Worm (Caenorhabditis elegans): ENCODE data around the gene F57C2.4.
"Not testable (repeated sequence)": the region's sequence is repeated elsewhere in the genome, so short reads cannot be mapped to it uniquely, and the experiment has no call there.

Gene F57C2.4

DNA sequence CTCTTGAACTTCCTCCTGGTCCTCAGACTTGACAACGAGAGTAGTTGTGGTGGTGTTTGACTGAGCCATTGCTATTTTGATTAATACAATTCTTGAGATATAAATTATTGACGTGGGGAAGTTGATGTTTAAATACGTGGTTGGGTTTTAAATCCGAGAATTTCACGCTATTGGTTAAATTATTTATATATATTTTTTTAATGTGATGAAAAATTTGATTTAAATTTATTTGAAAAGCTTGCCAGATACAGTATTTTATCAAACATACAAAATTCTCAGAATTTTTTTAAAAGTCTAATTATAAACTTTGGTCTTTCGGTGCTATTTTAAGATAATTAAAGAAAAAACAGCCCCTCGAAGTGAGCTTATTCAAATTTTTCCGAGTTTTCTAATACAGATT lies 17.6 kb upstream of the F57C2.4 start, which contains the start of the genes K10H10.7 and K10H10.10:
TSS of gene K10H10.7 (minus strand) at position 101 of the 400 bp plus-strand sequence.
TSS of gene K10H10.10 (plus strand) at position 204 of the 400 bp plus-strand sequence.
- no peak for TF ChIP-seq unc-62 (GFP tag; optimal IDR thresholded peaks at IDR 0.05)

DNA sequence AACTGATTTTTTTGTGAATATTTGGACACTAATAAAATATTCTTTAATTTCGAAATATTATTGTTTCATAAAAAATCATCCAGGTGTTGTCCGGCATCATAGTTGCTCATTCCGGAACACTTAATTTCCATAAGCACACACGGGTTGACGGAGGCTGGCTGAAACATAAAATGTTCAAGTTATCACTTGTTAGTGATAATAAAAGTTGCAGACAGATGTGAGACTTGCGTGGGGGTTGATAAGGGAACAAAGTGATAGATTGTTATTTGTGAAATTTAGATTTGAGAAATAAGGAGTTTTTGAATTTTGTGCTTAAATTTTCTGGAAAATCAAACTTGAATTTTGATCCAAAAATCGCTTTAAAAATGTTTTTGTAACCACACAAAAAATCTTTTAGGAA lies 15.0 kb upstream of the F57C2.4 start:
- no peak for TF ChIP-seq unc-62 (GFP tag; optimal IDR thresholded peaks at IDR 0.05)

- TF ChIP-seq unc-62 (GFP tag; optimal IDR thresholded peaks at IDR 0.05), result no peak
Measured at ce11 chrII:14511189-14511588, 13.9 kb upstream of the F57C2.4 start, which contains the start of gene K10H10.13. TSS of gene K10H10.13 (minus strand) at chrII:14511289.

- no peak for TF ChIP-seq unc-62 (GFP tag; optimal IDR thresholded peaks at IDR 0.05)
Measured at ce11 chrII:14515017-14515416, 10.1 kb upstream of the F57C2.4 start, which contains the start of gene K10H10.9. TSS of gene K10H10.9 (minus strand) at chrII:14515117.

DNA sequence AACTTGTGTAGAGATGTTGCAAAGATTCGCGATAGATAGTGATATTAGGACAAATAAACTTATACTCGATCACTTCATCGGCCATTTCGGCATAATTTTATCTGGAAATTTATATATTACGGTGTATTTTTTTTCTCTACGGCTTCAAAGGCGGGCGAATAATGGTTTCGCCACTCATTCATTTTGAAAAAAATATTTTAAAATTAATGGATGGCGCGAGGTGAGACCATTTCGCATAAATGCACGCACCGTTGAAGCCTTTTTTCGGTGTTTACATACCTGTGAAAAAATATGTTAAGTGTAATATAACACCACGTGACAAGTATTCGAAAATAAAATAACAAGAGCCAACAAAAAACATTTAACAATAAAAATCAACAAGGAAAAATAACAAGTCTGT lies 3.1 kb upstream of the F57C2.4 start, which contains the start of gene btb-19:
TSS of gene btb-19 (minus strand) at position 101 of the 400 bp plus-strand sequence.
- no peak for TF ChIP-seq unc-62 (GFP tag; optimal IDR thresholded peaks at IDR 0.05)

DNA sequence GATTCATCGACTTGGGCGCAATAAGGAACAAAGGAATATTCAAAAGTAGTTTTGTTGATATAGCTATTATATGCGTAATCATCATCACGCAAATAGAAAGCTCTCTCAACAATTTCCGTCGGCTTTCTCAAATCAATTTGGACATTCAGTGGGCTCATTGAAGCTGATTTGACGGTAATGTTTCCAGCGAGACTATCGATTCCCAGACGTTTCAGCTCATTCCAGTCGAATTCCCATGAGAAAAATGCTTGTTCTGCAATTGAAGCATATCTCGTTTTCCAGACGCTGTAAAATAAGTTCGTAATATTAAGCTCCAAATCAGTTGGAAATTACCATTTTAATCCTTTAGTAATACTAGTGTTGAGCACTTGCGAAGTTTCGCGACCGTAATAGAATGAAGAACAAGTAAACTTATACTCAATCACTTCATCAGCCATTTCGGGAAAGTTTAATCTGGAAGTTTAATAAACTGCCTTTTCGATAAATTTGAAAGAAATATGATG lies 2.0 kb upstream of the F57C2.4 start, which contains the start of gene btb-20:
TSS of gene btb-20 (minus strand) at position 453 of the 503 bp plus-strand sequence.
- TF ChIP-seq unc-62 (GFP tag; optimal IDR thresholded peaks at IDR 0.05), result no peak

DNA sequence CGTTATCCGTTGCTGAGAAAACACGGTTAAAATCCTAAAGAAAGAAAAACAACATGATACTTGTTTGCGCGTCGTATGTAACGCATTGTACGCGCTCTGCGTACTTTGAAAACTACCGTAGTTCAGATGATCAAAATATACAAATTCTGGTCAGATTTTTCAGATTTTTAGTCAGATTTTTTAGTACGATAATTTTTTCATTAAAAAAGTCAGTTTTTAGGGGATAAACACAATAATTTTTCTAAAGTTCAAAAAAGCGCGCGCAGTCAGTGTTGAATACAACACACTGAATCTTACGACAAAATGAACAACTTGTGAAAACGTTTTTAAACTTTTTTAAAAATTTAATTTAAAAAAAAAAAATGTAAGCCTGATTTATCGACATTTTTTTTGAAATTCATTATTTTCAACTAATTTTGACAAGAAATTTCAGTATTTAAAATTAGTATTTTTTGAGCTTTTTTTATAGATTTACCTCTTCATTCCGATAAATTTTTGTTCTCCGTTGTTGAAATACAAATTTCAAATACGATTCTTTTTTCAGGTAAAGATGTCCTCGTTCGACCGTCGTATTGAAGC lies 1.4 kb upstream of the F57C2.4 start, which contains the start of gene pot-2:
TSS of gene pot-2 (plus strand) at position 529 of the 579 bp plus-strand sequence.
- no peak for TF ChIP-seq unc-62 (GFP tag; optimal IDR thresholded peaks at IDR 0.05)

ce11 chrII:14527104-14527503 lies 2.0 kb downstream of the F57C2.4 start:
- TF ChIP-seq unc-62 (GFP tag; optimal IDR thresholded peaks at IDR 0.05), result no peak

ce11 chrII:14528233-14528802 lies 3.2 kb downstream of the F57C2.4 start, which contains the start of the genes F57C2.5 and spat-1:
TSS of gene F57C2.5 (minus strand) at chrII:14528239.
TSS of gene spat-1 (plus strand) at chrII:14528752.
- no peak for TF ChIP-seq unc-62 (GFP tag; optimal IDR thresholded peaks at IDR 0.05)

- no peak for TF ChIP-seq unc-62 (GFP tag; optimal IDR thresholded peaks at IDR 0.05)
Measured at ce11 chrII:14534000-14534399, 8.9 kb downstream of the F57C2.4 start, which contains the start of gene C04H5.1. TSS of gene C04H5.1 (plus strand) at chrII:14534300.

DNA sequence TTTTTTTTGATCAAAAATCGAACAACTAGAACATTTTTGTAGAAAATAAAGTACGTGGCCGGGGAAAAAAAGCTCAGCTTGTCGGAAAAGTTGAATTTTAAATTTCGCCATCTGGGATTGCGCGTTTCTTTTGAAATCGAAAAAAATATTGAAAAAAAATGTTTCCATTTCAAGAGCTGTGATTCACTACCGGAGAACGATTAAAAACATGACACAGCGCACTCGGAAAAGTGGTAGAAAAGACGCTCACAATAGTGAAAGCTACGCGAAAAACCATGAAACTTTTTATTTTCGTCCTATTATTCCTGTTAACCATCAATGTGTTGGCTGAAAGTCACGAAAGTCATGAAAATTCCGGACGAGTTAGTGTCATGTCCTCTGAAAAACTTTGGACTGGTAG lies 12.6 kb downstream of the F57C2.4 start, which contains the start of the genes clec-147 and C04H5.7:
TSS of gene clec-147 (minus strand) at position 101 of the 400 bp plus-strand sequence.
TSS of gene C04H5.7 (plus strand) at position 219 of the 400 bp plus-strand sequence.
- no peak for TF ChIP-seq unc-62 (GFP tag; optimal IDR thresholded peaks at IDR 0.05)

DNA sequence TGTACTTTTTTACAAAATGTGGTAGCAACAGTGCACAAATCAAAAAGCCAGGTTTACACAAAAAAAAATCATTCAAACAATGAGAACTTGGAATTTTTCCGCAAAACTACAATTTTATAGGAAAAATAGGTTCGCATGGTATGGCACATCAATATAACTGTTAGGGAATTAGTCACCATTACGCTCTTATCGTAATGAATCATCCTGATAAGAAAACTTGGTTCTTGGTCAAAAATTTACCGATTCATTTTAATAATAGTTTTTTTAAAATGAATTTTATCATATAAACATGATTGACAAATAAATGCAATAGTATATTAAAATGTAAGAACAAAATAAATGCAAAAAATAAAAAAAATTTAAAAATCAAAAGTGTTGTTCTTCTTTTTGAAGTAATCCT lies 15.4 kb downstream of the F57C2.4 start:
- no peak for TF ChIP-seq unc-62 (GFP tag; optimal IDR thresholded peaks at IDR 0.05)

- no peak for TF ChIP-seq unc-62 (GFP tag; optimal IDR thresholded peaks at IDR 0.05)
Measured at ce11 chrII:14548691-14549090, 23.6 kb downstream of the F57C2.4 start, which contains the start of gene gcy-29. TSS of gene gcy-29 (minus strand) at chrII:14548791.

DNA sequence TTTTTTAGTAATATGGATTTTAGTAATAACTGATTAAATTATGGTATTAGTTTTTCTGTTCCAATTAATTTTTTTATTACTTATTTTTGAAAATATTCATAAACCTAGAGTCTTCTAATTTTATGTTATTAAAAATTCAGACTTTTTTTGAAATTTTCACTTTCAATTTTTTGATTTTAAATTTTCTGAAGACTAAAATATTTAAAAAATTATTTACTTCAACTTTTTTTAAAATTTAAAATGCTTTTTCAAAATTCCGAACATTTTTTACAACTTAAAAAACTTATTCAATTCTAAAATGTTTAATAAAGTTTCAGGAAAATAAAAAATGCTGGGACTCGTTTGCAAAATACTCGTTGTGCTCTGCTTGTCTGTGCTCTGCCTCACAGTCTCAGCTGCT lies 25.5 kb downstream of the F57C2.4 start, which contains the start of gene nlp-41:
TSS of gene nlp-41 (plus strand) at position 301 of the 400 bp plus-strand sequence.
- TF ChIP-seq unc-62 (GFP tag; optimal IDR thresholded peaks at IDR 0.05), result no peak

ce11 chrII:14555019-14555418 lies 29.9 kb downstream of the F57C2.4 start:
- TF ChIP-seq unc-62 (GFP tag; optimal IDR thresholded peaks at IDR 0.05), result no peak

- TF ChIP-seq unc-62 (GFP tag; optimal IDR thresholded peaks at IDR 0.05), result not testable (repeated sequence)
Measured at ce11 chrII:14561549-14562115, 36.5 kb downstream of the F57C2.4 start, which contains the start of gene mog-4. TSS of gene mog-4 (minus strand) at chrII:14561599.
